Worm (Caenorhabditis elegans): ENCODE data around the gene oac-57.
A peak's percentile ranks its signal among the peaks of the same experiment; 100 is the strongest.
"Not testable (repeated sequence)": the region's sequence is repeated elsewhere in the genome, so short reads cannot be mapped to it uniquely, and the experiment has no call there.

The oac-57 gene

DNA sequence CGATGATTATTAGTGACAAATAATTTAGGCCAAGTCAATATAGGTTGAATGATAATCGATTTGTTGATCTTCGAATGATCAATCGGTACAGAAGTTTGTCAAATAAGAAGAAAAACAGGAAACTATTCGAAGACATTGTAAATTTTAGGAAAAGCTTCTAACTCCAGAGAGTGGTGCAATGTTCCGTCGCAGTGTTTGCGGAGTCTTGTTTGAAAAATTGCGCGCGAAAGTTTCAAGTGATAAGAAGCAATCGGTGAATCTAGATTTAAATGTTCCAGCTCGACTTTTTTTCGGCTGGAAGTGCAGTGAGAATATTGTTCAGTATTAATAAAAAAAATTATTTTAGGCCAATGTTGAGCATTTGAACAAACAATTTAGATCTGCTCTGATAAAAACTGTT lies 27.1 kb upstream of the oac-57 start:
- TF ChIP-seq hlh-6 (tag; optimal IDR thresholded peaks at IDR 0.05) (no peak), ets-4 (tag; optimal IDR thresholded peaks at IDR 0.05) (no peak), nhr-11 (tag; optimal IDR thresholded peaks at IDR 0.05) (no peak), lin-11 (tag; optimal IDR thresholded peaks at IDR 0.05) (no peak), mec-3 (tag; optimal IDR thresholded peaks at IDR 0.05; ENCODE audit: borderline replicate concordance) (no peak), pha-4 (tag; optimal IDR thresholded peaks at IDR 0.05) (no peak), ceh-6 (GFP tag; optimal IDR thresholded peaks at IDR 0.05) (no peak), K09A11.1 (tag; optimal IDR thresholded peaks at IDR 0.05; ENCODE audit: insufficient read depth) (no peak), gmeb-2 (tag; optimal IDR thresholded peaks at IDR 0.05) (no peak)

DNA sequence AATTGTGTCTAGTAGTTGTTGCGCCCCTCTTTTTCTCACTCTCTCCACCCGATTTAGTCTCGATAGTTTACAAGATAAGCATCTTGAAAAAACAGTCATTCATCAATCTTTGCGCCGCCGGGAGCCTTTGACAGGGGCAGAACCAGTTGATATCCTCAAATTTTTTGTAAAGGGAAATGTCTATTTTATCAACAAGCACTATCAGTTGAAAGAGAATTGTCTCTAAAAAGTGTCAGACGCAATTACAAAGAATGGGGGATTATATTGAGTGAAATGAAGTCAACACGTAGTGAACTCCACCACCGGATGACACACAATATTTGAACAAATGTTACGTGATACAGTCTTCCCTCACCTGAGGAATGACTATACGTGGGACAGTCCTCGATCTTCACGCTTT lies 26.5 kb upstream of the oac-57 start:
- no peak for TF ChIP-seq fkh-6 (tag; optimal IDR thresholded peaks at IDR 0.05)
- no peak for TF ChIP-seq ceh-2 (tag; optimal IDR thresholded peaks at IDR 0.05)
- TF ChIP-seq ceh-14 (tag; optimal IDR thresholded peaks at IDR 0.05): no peak
- no peak for TF ChIP-seq ceh-30 (tag; optimal IDR thresholded peaks at IDR 0.05)
- TF ChIP-seq hlh-30 (tag; optimal IDR thresholded peaks at IDR 0.05; ENCODE audit: insufficient read depth): no peak
- no peak for TF ChIP-seq ets-4 (tag; optimal IDR thresholded peaks at IDR 0.05)
- TF ChIP-seq hlh-6 (tag; optimal IDR thresholded peaks at IDR 0.05): no peak
- TF ChIP-seq che-1 (tag; optimal IDR thresholded peaks at IDR 0.05): no peak
- no peak for TF ChIP-seq fax-1 (tag; optimal IDR thresholded peaks at IDR 0.05)
- no peak for TF ChIP-seq ceh-45 (GFP tag; IDR thresholded peaks at IDR 0.05)
- no peak for TF ChIP-seq K09A11.1 (tag; optimal IDR thresholded peaks at IDR 0.05; ENCODE audit: insufficient read depth)
- no peak for TF ChIP-seq tbx-2 (tag; optimal IDR thresholded peaks at IDR 0.05)
- no peak for TF ChIP-seq ceh-31 (tag; optimal IDR thresholded peaks at IDR 0.05)
- no peak for TF ChIP-seq ceh-22 (tag; optimal IDR thresholded peaks at IDR 0.05)
- no peak for TF ChIP-seq ceh-9 (tag; optimal IDR thresholded peaks at IDR 0.05)
- TF ChIP-seq gmeb-2 (tag; optimal IDR thresholded peaks at IDR 0.05): no peak
- TF ChIP-seq nfya-1 (tag; optimal IDR thresholded peaks at IDR 0.05): no peak

DNA sequence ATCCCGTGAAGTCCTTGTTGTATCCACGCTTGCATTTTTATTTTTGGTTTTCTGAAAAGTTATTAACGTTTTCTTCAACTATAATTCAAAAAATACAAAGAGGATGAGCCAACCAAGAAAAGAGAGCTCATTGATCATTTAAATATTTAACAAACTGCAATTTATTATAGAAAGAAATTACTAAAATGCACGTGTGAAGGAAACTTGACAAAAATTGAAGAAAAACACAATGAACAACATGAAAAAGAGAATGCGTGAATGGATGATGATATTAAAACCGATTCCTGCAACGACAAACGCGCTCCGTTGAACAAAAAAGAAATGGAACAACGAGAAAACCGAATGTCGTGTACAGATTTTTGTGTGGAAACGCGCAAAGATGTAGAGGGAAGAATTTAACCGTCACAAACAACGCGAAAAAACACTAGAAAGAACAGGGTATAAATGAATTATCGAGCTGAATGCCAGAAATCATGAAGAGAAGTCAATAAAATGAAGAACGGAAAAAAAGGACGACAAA lies 23.3 kb upstream of the oac-57 start, which contains the start of gene ufd-1:
ufd-1 (minus strand) TSS at position 51 of the 520 bp plus-strand sequence.
- no peak for TF ChIP-seq tbx-2 (tag; optimal IDR thresholded peaks at IDR 0.05)
- TF ChIP-seq hlh-8 (tag; optimal IDR thresholded peaks at IDR 0.05): no peak
- TF ChIP-seq nhr-232 (tag; optimal IDR thresholded peaks at IDR 0.05): no peak
- no peak for TF ChIP-seq ttx-3 (tag; optimal IDR thresholded peaks at IDR 0.05)
- no peak for TF ChIP-seq mec-3 (tag; optimal IDR thresholded peaks at IDR 0.05; ENCODE audit: borderline replicate concordance)
- no peak for TF ChIP-seq fkh-10 (GFP tag; optimal IDR thresholded peaks at IDR 0.05)

DNA sequence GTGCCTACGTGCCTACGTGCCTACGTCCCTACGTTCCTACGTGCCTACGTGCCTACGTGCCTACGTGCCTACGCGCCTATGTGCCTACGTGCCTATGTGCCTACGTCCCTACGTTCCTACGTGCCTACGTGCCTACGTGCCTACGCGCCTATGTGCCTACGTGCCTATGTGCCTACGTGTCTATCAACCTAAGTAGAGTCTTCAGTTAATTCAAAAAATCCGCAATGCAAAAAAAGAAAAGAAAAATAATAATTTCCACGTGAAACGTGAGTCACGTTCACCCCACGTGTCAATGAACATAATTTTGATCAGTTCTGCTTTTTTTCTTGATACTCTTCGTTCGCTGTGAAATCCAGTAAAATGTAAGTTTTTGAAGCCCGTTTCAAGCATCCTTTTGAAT lies 19.3 kb upstream of the oac-57 start, which contains the start of gene F19B6.3:
F19B6.3 (plus strand) TSS at position 301 of the 400 bp plus-strand sequence.
- TF ChIP-seq ceh-2 (tag; optimal IDR thresholded peaks at IDR 0.05); ama-1 (optimal IDR thresholded peaks at IDR 0.05); elt-2 (tag; optimal IDR thresholded peaks at IDR 0.05): not testable (repeated sequence)

DNA sequence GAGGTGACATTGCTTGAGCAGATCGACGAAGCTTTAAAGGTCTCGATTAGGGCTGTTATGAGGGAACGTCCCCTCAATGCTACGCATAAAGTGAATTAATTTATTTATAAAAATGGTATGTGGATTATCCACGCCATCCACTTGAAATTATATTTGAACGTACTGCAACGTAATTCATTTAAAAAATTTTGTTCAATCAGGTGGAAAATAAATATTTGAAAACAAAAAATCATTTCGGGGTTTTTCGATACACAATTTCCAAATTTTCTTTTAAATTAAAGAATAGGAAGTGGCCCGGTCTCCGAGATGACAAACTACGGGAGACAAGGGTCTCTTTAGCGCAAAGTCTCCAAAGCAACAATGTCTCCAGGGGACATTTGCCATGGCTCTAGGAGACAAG lies 4.0 kb upstream of the oac-57 start, which contains the start of gene oac-58:
oac-58 (minus strand) TSS at position 101 of the 400 bp plus-strand sequence.
- no peak for TF ChIP-seq hlh-13 (GFP tag; optimal IDR thresholded peaks at IDR 0.05)
- no peak for TF ChIP-seq sox-2 (GFP tag; IDR thresholded peaks at IDR 0.05)
- TF ChIP-seq syd-9 (tag; optimal IDR thresholded peaks at IDR 0.05): no peak
- TF ChIP-seq nfya-1 (tag; optimal IDR thresholded peaks at IDR 0.05): no peak
- TF ChIP-seq C08G9.2 (tag; optimal IDR thresholded peaks at IDR 0.05): no peak
- TF ChIP-seq ceh-6 (GFP tag; optimal IDR thresholded peaks at IDR 0.05): no peak
- TF ChIP-seq hlh-6 (tag; optimal IDR thresholded peaks at IDR 0.05): no peak

DNA sequence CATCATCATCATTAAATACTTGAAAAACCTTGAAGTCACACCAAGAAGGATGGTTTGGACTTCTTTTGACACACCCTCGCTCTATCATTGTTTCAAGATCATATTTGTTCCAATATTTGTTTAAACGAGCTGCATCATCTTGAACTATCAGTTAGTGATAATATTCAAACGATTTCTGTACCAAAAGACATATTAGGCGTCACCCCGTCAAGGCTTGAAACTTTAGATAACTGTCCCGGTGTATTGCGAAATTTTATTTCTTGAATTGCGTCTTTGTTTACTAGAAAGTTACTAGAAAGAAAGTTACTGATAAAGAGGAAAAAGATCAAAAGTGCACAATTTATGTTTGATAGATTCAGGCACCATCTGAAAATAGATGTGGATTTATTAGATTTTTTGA lies 1.7 kb downstream of the oac-57 start:
- no peak for TF ChIP-seq unc-86 (tag; optimal IDR thresholded peaks at IDR 0.05)
- TF ChIP-seq elt-2 (tag; optimal IDR thresholded peaks at IDR 0.05): peak; percentile 31
- no peak for TF ChIP-seq hlh-15 (tag; optimal IDR thresholded peaks at IDR 0.05)
